Worm (Caenorhabditis elegans): Measurements from ENCODE around the gene mes-1.

DNA sequence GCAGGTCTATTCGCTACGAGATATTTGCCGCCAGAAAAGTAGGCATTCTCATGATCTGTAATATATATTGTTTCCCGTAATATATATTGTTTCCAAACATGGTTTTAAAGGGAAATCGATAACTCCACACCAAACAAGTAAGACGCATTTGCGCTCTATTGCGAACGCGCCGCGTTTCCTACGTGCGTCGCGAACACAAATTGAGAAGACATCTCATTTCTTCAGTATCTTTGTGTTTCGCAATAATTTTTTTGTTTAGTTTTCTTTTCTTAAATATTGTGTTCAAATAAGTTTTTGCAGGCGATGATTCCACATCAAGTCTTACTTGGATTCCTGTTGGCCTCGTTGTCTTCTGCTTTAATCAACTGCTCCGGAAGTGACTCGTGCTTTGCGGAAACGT, 7.8 kb downstream of the mes-1 start, which contains the start of gene F54F7.6:
- TF ChIP-seq pha-4 (tag; optimal IDR thresholded peaks at IDR 0.05) (no peak), cnd-1 (tag; optimal IDR thresholded peaks at IDR 0.05) (no peak), blmp-1 (tag; optimal IDR thresholded peaks at IDR 0.05) (no peak), snpc-4 (tag; optimal IDR thresholded peaks at IDR 0.05) (no peak)

All from whole organism, mixed stage, embryonic.